Worm (Caenorhabditis elegans): ENCODE measurements around the gene clec-210.
"Not testable (repeated sequence)": the region's sequence is repeated elsewhere in the genome, so short reads cannot be mapped to it uniquely, and the experiment has no call there.

The clec-210 gene

DNA sequence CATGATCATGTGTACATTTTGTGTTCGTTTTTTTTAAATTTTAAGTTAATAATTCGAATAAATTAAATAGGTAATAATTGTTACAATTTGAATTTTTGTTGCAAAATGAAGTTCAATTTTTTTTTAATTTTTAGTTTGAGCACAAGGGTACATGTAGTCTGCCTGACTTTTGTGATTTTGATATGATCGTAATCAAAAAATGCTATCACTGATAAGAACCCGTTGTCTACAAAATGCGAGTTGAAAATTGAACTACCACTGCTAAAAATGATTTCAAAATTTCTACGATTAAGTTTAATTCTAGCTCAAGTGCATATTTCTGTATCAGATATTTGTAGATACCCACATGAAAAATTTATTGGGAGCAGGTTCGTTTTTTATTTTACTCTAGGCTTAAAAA, at the start of gene clec-210:
Gene clec-210 (plus strand): TSS at position 211 of the 400 bp plus-strand sequence.
- TF ChIP-seq klf-2 (GFP tag; conservative IDR thresholded peaks at IDR 0.05): no peak
- TF ChIP-seq ztf-23 (GFP tag; IDR thresholded peaks at IDR 0.05): no peak
- TF ChIP-seq cog-1 (tag; optimal IDR thresholded peaks at IDR 0.05): no peak
- TF ChIP-seq ref-1 (GFP tag; conservative IDR thresholded peaks at IDR 0.05): no peak
- TF ChIP-seq tab-1 (GFP tag; IDR thresholded peaks at IDR 0.05): no peak
- no peak for TF ChIP-seq ztf-29 (GFP tag; IDR thresholded peaks at IDR 0.05)
- no peak for TF ChIP-seq med-1 (GFP tag; optimal IDR thresholded peaks at IDR 0.05; ENCODE audit: insufficient read depth)
- no peak for TF ChIP-seq flt-1 (GFP tag; IDR thresholded peaks at IDR 0.05)

DNA sequence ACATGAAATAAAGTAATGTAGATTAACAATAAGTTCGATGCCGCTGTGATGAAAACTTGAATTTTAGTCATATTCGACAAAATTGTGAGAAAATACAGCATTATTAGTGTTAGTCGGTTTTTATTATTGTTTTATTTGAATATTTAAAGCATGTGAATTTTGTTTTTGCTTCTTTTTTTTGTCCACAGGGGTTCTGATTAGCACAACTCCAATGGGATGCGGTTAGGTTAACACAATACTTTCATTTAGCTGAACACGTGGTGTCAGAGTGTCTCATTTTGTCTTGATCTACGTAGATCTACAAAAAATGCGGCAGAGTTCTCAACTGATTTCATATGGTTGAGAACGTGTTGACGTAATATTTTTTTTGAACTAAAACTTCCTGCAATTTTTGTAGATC, 49.1 kb upstream of the clec-210 start, which contains the start of gene str-40:
Gene str-40 (minus strand): TSS at position 101 of the 400 bp plus-strand sequence.
- TF ChIP-seq med-1 (GFP tag; optimal IDR thresholded peaks at IDR 0.05; ENCODE audit: insufficient read depth): no peak
- TF ChIP-seq ref-1 (GFP tag; conservative IDR thresholded peaks at IDR 0.05): no peak
- no peak for TF ChIP-seq tab-1 (GFP tag; IDR thresholded peaks at IDR 0.05)
- TF ChIP-seq klf-2 (GFP tag; conservative IDR thresholded peaks at IDR 0.05): no peak
- no peak for TF ChIP-seq cog-1 (tag; optimal IDR thresholded peaks at IDR 0.05)
- no peak for TF ChIP-seq T22C8.4 (GFP tag; IDR thresholded peaks at IDR 0.05)
- no peak for TF ChIP-seq ztf-29 (GFP tag; IDR thresholded peaks at IDR 0.05)
- TF ChIP-seq ztf-23 (GFP tag; IDR thresholded peaks at IDR 0.05): no peak
- TF ChIP-seq flt-1 (GFP tag; IDR thresholded peaks at IDR 0.05): no peak

DNA sequence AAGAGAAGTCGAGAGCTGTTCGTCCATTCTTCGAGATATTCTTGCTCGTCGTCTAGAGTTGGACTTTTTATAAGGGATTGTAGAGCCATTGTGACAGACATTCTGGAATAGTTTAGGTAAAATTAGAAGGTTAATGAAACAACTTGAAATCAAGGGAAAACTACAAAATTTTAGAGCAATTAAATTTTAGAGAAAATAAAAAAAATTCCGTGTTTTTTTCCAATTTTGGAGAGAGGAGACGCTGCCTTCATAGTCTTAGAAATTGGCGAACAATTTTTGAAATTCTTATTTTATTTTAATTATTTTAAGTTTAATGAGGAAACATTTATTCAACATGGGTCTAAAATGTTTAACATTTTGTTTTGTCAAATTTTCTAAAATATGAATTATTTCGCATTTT, 46.6 kb upstream of the clec-210 start, which contains the start of gene C50H11.13:
Gene C50H11.13 (minus strand): TSS at position 101 of the 400 bp plus-strand sequence.
- TF ChIP-seq klf-2 (GFP tag; conservative IDR thresholded peaks at IDR 0.05): no peak
- no peak for TF ChIP-seq T22C8.4 (GFP tag; IDR thresholded peaks at IDR 0.05)
- TF ChIP-seq tab-1 (GFP tag; IDR thresholded peaks at IDR 0.05): no peak
- TF ChIP-seq ztf-23 (GFP tag; IDR thresholded peaks at IDR 0.05): no peak
- TF ChIP-seq med-1 (GFP tag; optimal IDR thresholded peaks at IDR 0.05; ENCODE audit: insufficient read depth): no peak

DNA sequence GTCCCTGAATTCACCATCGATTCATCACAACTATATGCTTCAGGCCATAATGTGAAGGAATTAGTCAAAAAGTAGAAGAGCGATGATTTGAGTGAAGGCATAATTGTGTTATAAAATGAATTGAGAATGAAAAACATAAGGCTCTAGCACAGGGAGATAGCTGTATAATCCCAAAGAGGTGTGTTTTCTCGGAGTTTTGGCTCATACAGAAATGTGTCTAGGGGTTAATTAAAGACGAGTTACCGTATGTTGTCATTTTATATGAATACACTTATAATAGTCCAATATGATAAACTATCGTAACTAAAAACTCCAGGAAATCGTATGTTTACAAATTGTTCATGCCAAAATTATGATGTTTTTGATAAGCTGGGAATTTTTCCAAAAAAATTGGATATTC, 37.4 kb upstream of the clec-210 start, which contains the start of gene srt-5:
Gene srt-5 (minus strand): TSS at position 101 of the 400 bp plus-strand sequence.
- no peak for TF ChIP-seq klf-2 (GFP tag; conservative IDR thresholded peaks at IDR 0.05)

DNA sequence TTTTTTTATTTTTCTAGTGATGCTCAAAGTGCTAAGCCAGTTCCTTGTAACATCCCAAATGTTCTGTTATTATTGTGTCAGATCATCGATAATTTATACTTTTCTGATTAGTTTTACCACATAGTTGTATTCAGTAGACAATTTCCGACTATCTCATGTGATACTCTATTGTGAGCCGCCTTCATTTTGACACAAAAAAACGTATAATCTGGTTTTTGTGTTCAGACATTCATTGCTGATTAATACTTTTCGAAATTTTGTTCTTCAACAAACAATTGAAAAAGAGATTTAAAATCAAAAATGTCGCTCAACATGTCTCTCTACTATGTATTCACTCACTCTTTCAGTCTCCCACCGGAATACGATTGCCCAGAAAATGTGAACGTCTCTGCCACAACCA, 36.7 kb upstream of the clec-210 start, which contains the start of gene srt-7:
Gene srt-7 (plus strand): TSS at position 301 of the 400 bp plus-strand sequence.
- no peak for TF ChIP-seq flt-1 (GFP tag; IDR thresholded peaks at IDR 0.05)
- TF ChIP-seq T22C8.4 (GFP tag; IDR thresholded peaks at IDR 0.05): no peak
- no peak for TF ChIP-seq cog-1 (tag; optimal IDR thresholded peaks at IDR 0.05)
- TF ChIP-seq ztf-23 (GFP tag; IDR thresholded peaks at IDR 0.05): no peak
- TF ChIP-seq klf-2 (GFP tag; conservative IDR thresholded peaks at IDR 0.05): no peak
- TF ChIP-seq ztf-29 (GFP tag; IDR thresholded peaks at IDR 0.05): no peak
- TF ChIP-seq ref-1 (GFP tag; conservative IDR thresholded peaks at IDR 0.05): no peak
- TF ChIP-seq tab-1 (GFP tag; IDR thresholded peaks at IDR 0.05): no peak
- TF ChIP-seq med-1 (GFP tag; optimal IDR thresholded peaks at IDR 0.05; ENCODE audit: insufficient read depth): no peak

DNA sequence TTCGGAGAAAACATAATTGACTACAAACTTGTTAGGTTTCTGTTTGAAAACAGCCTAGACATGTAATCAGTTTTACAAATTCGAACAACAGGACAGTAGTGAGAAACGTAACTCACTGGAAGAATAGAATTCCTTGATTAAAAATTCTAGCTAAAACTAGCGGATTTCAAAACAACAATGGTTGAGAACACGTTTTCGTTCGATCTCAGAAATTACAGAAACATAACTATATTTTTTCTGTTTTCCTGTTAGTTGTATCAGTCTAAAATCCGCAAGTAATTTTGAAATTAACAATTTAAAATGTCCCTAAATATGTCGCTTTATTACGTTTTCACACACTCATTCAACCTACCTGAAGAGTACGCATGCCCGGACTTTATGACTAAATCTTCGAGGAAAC, 31.9 kb upstream of the clec-210 start, which contains the start of gene srt-8:
Gene srt-8 (plus strand): TSS at position 301 of the 400 bp plus-strand sequence.
- no peak for TF ChIP-seq cog-1 (tag; optimal IDR thresholded peaks at IDR 0.05)

DNA sequence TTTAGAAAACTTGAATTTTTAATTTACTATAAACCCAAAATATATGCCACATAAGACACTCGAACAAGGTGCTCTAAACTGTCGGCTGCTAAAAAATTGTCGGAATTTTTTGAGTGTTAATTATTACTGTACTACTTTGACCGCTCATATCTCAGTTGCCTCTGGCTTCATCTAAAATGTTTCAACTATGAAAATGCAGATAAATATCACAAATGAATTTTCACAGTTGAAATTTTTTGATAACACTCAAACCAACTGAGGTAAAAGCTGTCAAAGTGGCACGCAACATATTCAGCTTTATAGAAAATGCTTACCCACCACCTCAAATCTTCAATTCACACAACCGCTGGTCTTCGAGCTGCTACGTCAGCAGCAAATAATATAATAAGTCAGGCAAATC, 29.4 kb upstream of the clec-210 start, which contains the start of gene acs-21:
Gene acs-21 (plus strand): TSS at position 301 of the 400 bp plus-strand sequence.
- TF ChIP-seq tab-1 (GFP tag; IDR thresholded peaks at IDR 0.05): no peak
- no peak for TF ChIP-seq ref-1 (GFP tag; conservative IDR thresholded peaks at IDR 0.05)
- TF ChIP-seq T22C8.4 (GFP tag; IDR thresholded peaks at IDR 0.05): no peak
- no peak for TF ChIP-seq flt-1 (GFP tag; IDR thresholded peaks at IDR 0.05)
- no peak for TF ChIP-seq klf-2 (GFP tag; conservative IDR thresholded peaks at IDR 0.05)
- TF ChIP-seq med-1 (GFP tag; optimal IDR thresholded peaks at IDR 0.05; ENCODE audit: insufficient read depth): no peak
- TF ChIP-seq cog-1 (tag; optimal IDR thresholded peaks at IDR 0.05): no peak
- no peak for TF ChIP-seq ztf-29 (GFP tag; IDR thresholded peaks at IDR 0.05)
- TF ChIP-seq ztf-23 (GFP tag; IDR thresholded peaks at IDR 0.05): no peak

DNA sequence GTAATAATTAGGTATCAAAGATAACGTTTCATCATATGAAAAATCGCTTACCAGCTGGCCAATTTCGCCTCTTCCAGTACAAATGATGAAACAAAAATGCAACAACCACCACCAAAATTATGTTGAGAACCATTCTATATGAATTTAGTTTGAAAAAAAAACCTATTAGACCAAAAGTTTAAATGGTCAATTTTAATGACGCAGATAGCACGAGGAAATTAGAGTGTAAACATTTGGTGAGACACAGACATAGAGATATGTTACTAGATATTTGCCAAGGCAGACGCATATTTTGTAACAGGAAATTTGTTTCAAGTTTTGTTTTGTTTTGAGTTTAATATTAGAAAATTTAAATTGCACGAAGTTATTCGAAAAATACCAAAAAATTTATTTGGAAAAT, 23.8 kb upstream of the clec-210 start, which contains the start of gene cyp-33C9:
Gene cyp-33C9 (minus strand): TSS at position 211 of the 400 bp plus-strand sequence.
- TF ChIP-seq ref-1 (GFP tag; conservative IDR thresholded peaks at IDR 0.05): no peak
- TF ChIP-seq tab-1 (GFP tag; IDR thresholded peaks at IDR 0.05): no peak
- no peak for TF ChIP-seq cog-1 (tag; optimal IDR thresholded peaks at IDR 0.05)
- TF ChIP-seq med-1 (GFP tag; optimal IDR thresholded peaks at IDR 0.05; ENCODE audit: insufficient read depth): no peak
- no peak for TF ChIP-seq klf-2 (GFP tag; conservative IDR thresholded peaks at IDR 0.05)
- TF ChIP-seq ztf-29 (GFP tag; IDR thresholded peaks at IDR 0.05): no peak
- TF ChIP-seq ztf-23 (GFP tag; IDR thresholded peaks at IDR 0.05): no peak
- no peak for TF ChIP-seq T22C8.4 (GFP tag; IDR thresholded peaks at IDR 0.05)
- no peak for TF ChIP-seq flt-1 (GFP tag; IDR thresholded peaks at IDR 0.05)

DNA sequence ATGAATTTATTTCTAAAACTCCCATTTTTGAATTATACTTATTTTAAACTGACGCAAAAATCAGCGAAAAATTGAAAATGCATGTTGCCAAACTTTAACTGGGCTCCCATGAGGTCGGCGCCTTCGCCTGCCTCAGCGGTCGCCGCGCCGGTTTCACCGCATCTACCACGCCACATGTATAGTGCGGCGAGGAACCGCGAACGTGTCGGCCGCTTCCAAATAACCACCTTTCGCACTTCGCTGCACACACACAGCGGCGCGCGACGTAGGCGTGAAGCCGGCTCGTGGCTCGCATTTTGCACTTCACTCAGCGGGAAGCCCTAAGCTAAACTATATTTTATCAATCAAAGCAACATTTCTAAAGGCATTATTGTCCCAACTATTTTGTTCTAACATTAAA, 17.6 kb upstream of the clec-210 start:
- TF ChIP-seq T22C8.4 (GFP tag; IDR thresholded peaks at IDR 0.05) (no peak), cog-1 (tag; optimal IDR thresholded peaks at IDR 0.05) (no peak), ref-1 (GFP tag; conservative IDR thresholded peaks at IDR 0.05) (no peak), ztf-23 (GFP tag; IDR thresholded peaks at IDR 0.05) (no peak), klf-2 (GFP tag; conservative IDR thresholded peaks at IDR 0.05) (no peak), med-1 (GFP tag; optimal IDR thresholded peaks at IDR 0.05; ENCODE audit: insufficient read depth) (no peak), ztf-29 (GFP tag; IDR thresholded peaks at IDR 0.05) (no peak), flt-1 (GFP tag; IDR thresholded peaks at IDR 0.05) (no peak), tab-1 (GFP tag; IDR thresholded peaks at IDR 0.05) (no peak)

DNA sequence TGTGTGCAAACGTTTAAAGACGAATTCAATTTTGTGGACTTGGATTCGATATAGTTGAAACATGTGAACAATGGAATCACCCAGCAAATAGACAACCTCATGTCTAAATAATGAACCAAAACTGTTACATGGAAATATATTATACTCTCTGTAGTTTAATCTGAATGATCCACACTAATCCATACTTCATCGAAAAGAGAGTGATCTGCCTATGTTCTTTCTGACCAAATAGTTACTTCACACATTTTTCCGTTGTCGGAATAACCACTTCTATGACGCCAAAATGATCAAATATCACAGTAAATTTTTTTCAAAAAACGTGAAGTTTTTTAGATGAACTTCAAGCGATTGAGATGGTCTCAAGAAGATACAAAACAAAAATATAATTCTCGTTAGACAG, 16.1 kb upstream of the clec-210 start, which contains the start of gene Y73C8C.4:
Gene Y73C8C.4 (minus strand): TSS at position 101 of the 400 bp plus-strand sequence.
- TF ChIP-seq med-1 (GFP tag; optimal IDR thresholded peaks at IDR 0.05; ENCODE audit: insufficient read depth); ref-1 (GFP tag; conservative IDR thresholded peaks at IDR 0.05); T22C8.4 (GFP tag; IDR thresholded peaks at IDR 0.05): not testable (repeated sequence)

Data from whole organism, midembryonic.